Worm (Caenorhabditis elegans): ENCODE results near the gene dhp-2.
A peak's percentile ranks its signal among the peaks of the same experiment; 100 is the strongest.

Gene dhp-2

DNA sequence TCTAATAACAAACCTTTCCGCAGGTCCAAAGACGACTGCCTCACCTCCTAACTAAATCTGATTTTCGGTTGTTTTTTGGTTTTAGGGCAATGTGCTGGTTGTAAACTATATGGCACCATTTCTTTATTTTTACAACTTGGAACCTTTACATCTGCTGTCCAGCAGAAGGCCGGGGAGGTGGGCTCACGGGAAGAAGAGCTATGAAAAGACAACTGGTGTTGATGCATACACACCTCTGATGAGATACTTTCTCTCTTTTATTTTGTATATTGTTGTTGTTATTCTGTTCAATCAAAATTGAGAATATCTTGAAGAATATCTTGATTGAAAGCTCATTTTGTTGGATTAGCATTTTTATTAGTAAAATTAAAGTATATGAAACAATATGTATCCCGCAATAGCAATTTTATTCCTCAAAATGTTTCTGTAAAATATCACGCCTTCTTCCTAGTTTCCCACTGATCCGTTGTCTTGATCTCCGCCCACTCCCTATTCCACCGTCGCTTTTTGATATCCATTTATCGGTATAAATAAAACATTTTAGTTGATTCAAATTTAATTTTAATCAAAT is at the start of gene dhp-2:
dhp-2 (plus strand) TSS at position 521 of the 571 bp plus-strand sequence.
- TF ChIP-seq unc-62 (GFP tag; optimal IDR thresholded peaks at IDR 0.05) (no peak), ztf-4 (tag; optimal IDR thresholded peaks at IDR 0.05) (no peak), mab-5 (tag; optimal IDR thresholded peaks at IDR 0.05) (no peak), nhr-12 (tag; optimal IDR thresholded peaks at IDR 0.05) (no peak), mdl-1 (tag; optimal IDR thresholded peaks at IDR 0.05) (no peak), lsy-2 (tag; optimal IDR thresholded peaks at IDR 0.05) (no peak), Y55F3AM.14 (GFP tag; optimal IDR thresholded peaks at IDR 0.05) (no peak)

DNA sequence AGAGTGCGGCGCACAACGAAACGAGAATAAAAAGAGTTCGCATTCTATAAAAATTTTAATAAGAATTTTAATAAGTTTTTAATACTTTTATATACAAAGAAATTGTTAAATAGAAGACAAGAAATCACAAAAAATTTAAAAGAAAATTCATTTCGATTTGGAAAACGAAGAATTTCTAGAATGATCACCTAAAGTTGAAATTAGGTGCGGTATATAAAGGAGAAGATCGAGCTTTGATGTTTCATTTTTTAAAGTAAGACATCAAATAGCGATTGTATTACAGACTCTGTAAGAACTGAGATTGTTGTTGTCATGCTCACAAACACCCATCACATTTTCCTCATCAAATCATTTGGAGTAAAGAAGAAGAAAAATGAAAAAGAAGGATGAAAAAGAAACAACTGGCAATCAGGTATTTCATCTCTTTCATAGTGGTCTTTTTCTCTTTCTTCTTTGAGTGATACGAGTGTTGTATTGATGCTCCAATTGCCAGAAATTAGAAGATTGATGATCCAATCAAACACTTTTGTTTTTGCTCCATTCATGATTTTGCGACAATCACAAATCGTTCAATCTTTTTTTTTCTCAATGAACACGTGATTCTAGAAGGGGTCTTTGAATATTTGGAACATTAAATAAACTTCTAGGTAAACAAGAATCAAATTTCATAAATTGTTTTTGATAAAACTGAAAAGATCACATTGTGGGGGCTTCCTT is 49.6 kb upstream of the dhp-2 start, which contains the start of gene dur-1:
dur-1 (minus strand) TSS at position 51 of the 717 bp plus-strand sequence.
- TF ChIP-seq F13H6.1 (tag; optimal IDR thresholded peaks at IDR 0.05) (peak; percentile 76), lsy-2 (tag; optimal IDR thresholded peaks at IDR 0.05) (peak in 1 of 2 experiments; percentile 61), lin-39 (tag; optimal IDR thresholded peaks at IDR 0.05) (peak; percentile 38), lin-11 (tag; optimal IDR thresholded peaks at IDR 0.05) (no peak), C34F6.9 (tag; optimal IDR thresholded peaks at IDR 0.05) (peak; percentile 61), sma-9 (GFP tag; optimal IDR thresholded peaks at IDR 0.05) (peak; percentile 16), sma-9 (tag; optimal IDR thresholded peaks at IDR 0.05) (no peak), nhr-129 (tag; optimal IDR thresholded peaks at IDR 0.05) (peak; percentile 56), crh-2 (tag; optimal IDR thresholded peaks at IDR 0.05) (no peak)

DNA sequence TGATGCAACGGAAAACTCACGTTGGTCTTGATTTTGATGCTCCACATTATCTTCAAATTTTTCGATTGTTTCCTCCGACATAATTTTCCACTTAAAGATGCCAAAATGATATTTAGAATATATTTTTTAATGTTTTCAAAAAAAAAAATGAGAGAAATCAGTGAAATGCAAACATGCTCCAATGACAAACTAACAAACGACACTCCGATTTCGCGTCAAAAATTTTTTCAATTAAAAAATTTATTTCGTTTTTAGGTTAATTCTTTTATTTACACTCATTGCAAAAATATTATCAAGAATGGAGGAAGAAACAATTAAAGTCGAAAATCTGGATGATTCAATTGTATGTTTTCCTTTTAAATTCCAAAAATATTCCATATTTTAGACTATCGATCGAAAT is 45.9 kb upstream of the dhp-2 start, which contains the start of the genes trmt-10A and F25H8.2:
trmt-10A (minus strand) TSS at position 159 of the 400 bp plus-strand sequence.
F25H8.2 (plus strand) TSS at position 181 of the 400 bp plus-strand sequence.
- TF ChIP-seq lin-13 (GFP tag; optimal IDR thresholded peaks at IDR 0.05) (peak; percentile 15), unc-62 (GFP tag; optimal IDR thresholded peaks at IDR 0.05) (no peak), ceh-82 (tag; optimal IDR thresholded peaks at IDR 0.05) (no peak), sma-3 (GFP tag; optimal IDR thresholded peaks at IDR 0.05) (no peak), lsy-2 (tag; optimal IDR thresholded peaks at IDR 0.05) (peak in 1 of 2 experiments; percentile 74), R02D3.7 (tag; optimal IDR thresholded peaks at IDR 0.05) (no peak), zag-1 (tag; optimal IDR thresholded peaks at IDR 0.05) (peak; percentile 8), nhr-77 (tag; optimal IDR thresholded peaks at IDR 0.05) (no peak), lin-39 (tag; optimal IDR thresholded peaks at IDR 0.05) (no peak), mab-5 (tag; optimal IDR thresholded peaks at IDR 0.05) (no peak), nhr-6 (tag; optimal IDR thresholded peaks at IDR 0.05) (no peak), sma-9 (GFP tag; optimal IDR thresholded peaks at IDR 0.05) (no peak), sma-9 (tag; optimal IDR thresholded peaks at IDR 0.05) (no peak), unc-39 (tag; optimal IDR thresholded peaks at IDR 0.05) (no peak), nhr-129 (tag; optimal IDR thresholded peaks at IDR 0.05) (peak; percentile 42), nhr-10 (tag; optimal IDR thresholded peaks at IDR 0.05) (no peak), crh-2 (tag; optimal IDR thresholded peaks at IDR 0.05) (peak; percentile 26), aly-2 (tag; optimal IDR thresholded peaks at IDR 0.05) (no peak), elt-1 (tag; optimal IDR thresholded peaks at IDR 0.05) (no peak), C34F6.9 (tag; optimal IDR thresholded peaks at IDR 0.05) (peak; percentile 93), nhr-21 (tag; optimal IDR thresholded peaks at IDR 0.05) (no peak), gmeb-1 (tag; optimal IDR thresholded peaks at IDR 0.05) (peak; percentile 33), mdl-1 (tag; optimal IDR thresholded peaks at IDR 0.05) (no peak), unc-55 (GFP tag; optimal IDR thresholded peaks at IDR 0.05) (peak; percentile 89), alr-1 (tag; optimal IDR thresholded peaks at IDR 0.05) (no peak), nhr-12 (tag; optimal IDR thresholded peaks at IDR 0.05) (no peak), sem-4 (tag; optimal IDR thresholded peaks at IDR 0.05) (peak; percentile 22), ceh-16 (tag; optimal IDR thresholded peaks at IDR 0.05) (no peak), nhr-11 (tag; optimal IDR thresholded peaks at IDR 0.05) (no peak)

DNA sequence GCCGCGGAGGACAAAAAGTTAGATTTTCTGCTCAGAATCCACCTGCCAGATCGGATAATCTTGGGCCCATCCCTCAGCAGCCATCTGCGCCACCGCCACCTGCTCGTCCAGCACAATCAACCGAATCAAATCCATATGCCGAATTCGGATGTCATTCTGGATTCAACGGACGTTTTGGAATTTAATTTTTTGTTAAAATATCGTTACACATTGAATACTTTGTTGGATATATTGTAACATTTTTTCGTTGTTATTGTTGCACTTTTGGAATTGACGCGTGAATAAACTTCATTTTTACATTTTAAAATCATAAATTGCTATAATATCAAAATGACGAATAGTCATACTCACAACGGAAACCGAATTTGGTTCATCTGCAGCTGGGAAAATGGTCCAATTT is 44.3 kb upstream of the dhp-2 start, which contains the start of gene spe-29:
spe-29 (plus strand) TSS at position 301 of the 400 bp plus-strand sequence.
- no peak for TF ChIP-seq zag-1 (tag; optimal IDR thresholded peaks at IDR 0.05)
- no peak for TF ChIP-seq skn-1 (tag; optimal IDR thresholded peaks at IDR 0.05)
- TF ChIP-seq mdl-1 (tag; optimal IDR thresholded peaks at IDR 0.05), result no peak
- TF ChIP-seq mab-5 (tag; optimal IDR thresholded peaks at IDR 0.05), result no peak
- TF ChIP-seq sma-3 (GFP tag; optimal IDR thresholded peaks at IDR 0.05), result no peak
- no peak for TF ChIP-seq elt-1 (tag; optimal IDR thresholded peaks at IDR 0.05)
- no peak for TF ChIP-seq unc-55 (GFP tag; optimal IDR thresholded peaks at IDR 0.05)
- no peak for TF ChIP-seq ztf-1 (GFP tag; conservative IDR thresholded peaks at IDR 0.05)
- TF ChIP-seq blmp-1 (tag; optimal IDR thresholded peaks at IDR 0.05; ENCODE audit: insufficient read depth), result no peak
- no peak for TF ChIP-seq C34F6.9 (tag; optimal IDR thresholded peaks at IDR 0.05)
- no peak for TF ChIP-seq nhr-23 (tag; optimal IDR thresholded peaks at IDR 0.05)
- TF ChIP-seq nhr-77 (tag; optimal IDR thresholded peaks at IDR 0.05), result no peak

Measured in whole organism, L2 larva.